Fruit fly (Drosophila melanogaster) whole organism, wandering third instar larva: ENCODE results near the gene CG13449.
A peak's percentile ranks its signal among the peaks of the same experiment; 100 is the strongest.

Source experiments
- OdsH ChIP-seq: fragments of 200-800 bp; sonication (Bioruptor generic); optimal IDR thresholded peaks from 2 replicates; lab custom pipeline; 2016; ENCODE audit warnings: missing biosample characterization, mild to moderate bottlenecking, missing genetic modification characterization
- Rel ChIP-seq, 2 experiments: fragments of 200-800 bp; sonication (Bioruptor generic) in 1 of 2; optimal IDR thresholded peaks; 2 replicates in 1 of 2; 3 replicates in 1 of 2; lab custom pipeline; 2016 to 2019; ENCODE audit warnings: mild to moderate bottlenecking in 2 of 2, missing biosample characterization in 2 of 2, missing genetic modification characterization in 2 of 2, moderate library complexity in 1 of 2

CG13449 gene

dm6 chr3L:15562727-15563057 is 49.9 kb downstream of the CG13449 start:
- TF ChIP-seq Rel (GFP tag; optimal IDR thresholded peaks at IDR 0.05; lab: Kevin White, UChicago) (no peak), Rel (tag; optimal IDR thresholded peaks at IDR 0.05; lab: Kevin White, UChicago) (peak; percentile 45), OdsH (GFP tag; lab: Kevin White, UChicago) (no peak)
- TF ChIP-seq, all 38 proteins: peak for 1
